Worm (Caenorhabditis elegans): Measurements from ENCODE around the gene msp-64.

The msp-64 gene

ce11 chrII:5831373-5831772 is 21.2 kb upstream of the msp-64 start:
- TF ChIP-seq tra-4 (tag; optimal IDR thresholded peaks at IDR 0.05) (no peak), ceh-36 (tag; optimal IDR thresholded peaks at IDR 0.05) (no peak), hmbx-1 (tag; optimal IDR thresholded peaks at IDR 0.05) (no peak), scrt-1 (GFP tag; IDR thresholded peaks at IDR 0.05) (no peak), ets-7 (tag; optimal IDR thresholded peaks at IDR 0.05) (no peak), hmg-4 (GFP tag; optimal IDR thresholded peaks at IDR 0.05) (no peak)

- no peak for TF ChIP-seq ceh-13 (GFP tag; optimal IDR thresholded peaks at IDR 0.05)
- no peak for TF ChIP-seq ceh-36 (tag; optimal IDR thresholded peaks at IDR 0.05)
- TF ChIP-seq scrt-1 (GFP tag; IDR thresholded peaks at IDR 0.05): no peak
- TF ChIP-seq tbx-11 (GFP tag; IDR thresholded peaks at IDR 0.05): no peak
- no peak for TF ChIP-seq tra-4 (tag; optimal IDR thresholded peaks at IDR 0.05)
- TF ChIP-seq hmg-4 (GFP tag; optimal IDR thresholded peaks at IDR 0.05): no peak
- no peak for TF ChIP-seq flt-1 (GFP tag; IDR thresholded peaks at IDR 0.05)
- TF ChIP-seq ets-7 (tag; optimal IDR thresholded peaks at IDR 0.05): no peak
- TF ChIP-seq ama-1 (optimal IDR thresholded peaks at IDR 0.05): no peak
- no peak for TF ChIP-seq B0310.2 (tag; optimal IDR thresholded peaks at IDR 0.05)
- TF ChIP-seq hnd-1 (tag; optimal IDR thresholded peaks at IDR 0.05): no peak
- TF ChIP-seq sea-1 (GFP tag; conservative IDR thresholded peaks at IDR 0.05): no peak
- no peak for TF ChIP-seq pes-1 (GFP tag; IDR thresholded peaks at IDR 0.05)
Measured at ce11 chrII:5829940-5830424, 19.9 kb upstream of the msp-64 start, which contains the start of gene col-74. Gene col-74 (plus strand): TSS chrII:5830374.

- no peak for TF ChIP-seq B0310.2 (tag; optimal IDR thresholded peaks at IDR 0.05)
- no peak for TF ChIP-seq tbx-11 (GFP tag; IDR thresholded peaks at IDR 0.05)
- no peak for TF ChIP-seq tbx-37 (GFP tag; conservative IDR thresholded peaks at IDR 0.05)
- no peak for TF ChIP-seq flt-1 (GFP tag; IDR thresholded peaks at IDR 0.05)
- TF ChIP-seq hmbx-1 (tag; optimal IDR thresholded peaks at IDR 0.05): no peak
- TF ChIP-seq hnd-1 (tag; optimal IDR thresholded peaks at IDR 0.05): no peak
- no peak for TF ChIP-seq F13C5.2 (tag; optimal IDR thresholded peaks at IDR 0.05)
- TF ChIP-seq sea-1 (GFP tag; conservative IDR thresholded peaks at IDR 0.05): no peak
- TF ChIP-seq ama-1 (optimal IDR thresholded peaks at IDR 0.05): no peak
- TF ChIP-seq hmg-4 (GFP tag; optimal IDR thresholded peaks at IDR 0.05): no peak
- no peak for TF ChIP-seq pes-1 (GFP tag; IDR thresholded peaks at IDR 0.05)
- no peak for TF ChIP-seq ets-7 (tag; optimal IDR thresholded peaks at IDR 0.05)
- no peak for TF ChIP-seq aly-1 (tag; optimal IDR thresholded peaks at IDR 0.05)
- TF ChIP-seq ceh-13 (GFP tag; optimal IDR thresholded peaks at IDR 0.05): no peak
- no peak for TF ChIP-seq ceh-36 (tag; optimal IDR thresholded peaks at IDR 0.05)
Measured at ce11 chrII:5828486-5828885, 18.4 kb upstream of the msp-64 start, which contains the start of gene ZK1248.11. Gene ZK1248.11 (minus strand): TSS chrII:5828586.

ce11 chrII:5827364-5827763 is 17.2 kb upstream of the msp-64 start, which contains the start of gene tbc-2:
Gene tbc-2 (minus strand): TSS chrII:5827443.
- TF ChIP-seq ceh-36 (tag; optimal IDR thresholded peaks at IDR 0.05): no peak
- TF ChIP-seq ets-7 (tag; optimal IDR thresholded peaks at IDR 0.05): no peak
- no peak for TF ChIP-seq ceh-13 (GFP tag; optimal IDR thresholded peaks at IDR 0.05)
- TF ChIP-seq ama-1 (optimal IDR thresholded peaks at IDR 0.05): no peak
- TF ChIP-seq hnd-1 (tag; optimal IDR thresholded peaks at IDR 0.05): no peak
- no peak for TF ChIP-seq hmbx-1 (tag; optimal IDR thresholded peaks at IDR 0.05)
- TF ChIP-seq aly-1 (tag; optimal IDR thresholded peaks at IDR 0.05): no peak
- TF ChIP-seq pes-1 (GFP tag; IDR thresholded peaks at IDR 0.05): no peak
- no peak for TF ChIP-seq tbx-37 (GFP tag; conservative IDR thresholded peaks at IDR 0.05)
- no peak for TF ChIP-seq tra-4 (tag; optimal IDR thresholded peaks at IDR 0.05)
- no peak for TF ChIP-seq hmg-4 (GFP tag; optimal IDR thresholded peaks at IDR 0.05)
- no peak for TF ChIP-seq B0310.2 (tag; optimal IDR thresholded peaks at IDR 0.05)
- no peak for TF ChIP-seq scrt-1 (GFP tag; IDR thresholded peaks at IDR 0.05)

- no peak for TF ChIP-seq tra-4 (tag; optimal IDR thresholded peaks at IDR 0.05)
- TF ChIP-seq B0310.2 (tag; optimal IDR thresholded peaks at IDR 0.05): no peak
- TF ChIP-seq ets-7 (tag; optimal IDR thresholded peaks at IDR 0.05): no peak
- no peak for TF ChIP-seq hmbx-1 (tag; optimal IDR thresholded peaks at IDR 0.05)
- no peak for TF ChIP-seq hnd-1 (tag; optimal IDR thresholded peaks at IDR 0.05)
Measured at ce11 chrII:5820282-5820762, 10.2 kb upstream of the msp-64 start, which contains the start of gene ehs-1. Gene ehs-1 (plus strand): TSS chrII:5820712.

- no peak for TF ChIP-seq B0310.2 (tag; optimal IDR thresholded peaks at IDR 0.05)
Measured at ce11 chrII:5819655-5820054, 9.5 kb upstream of the msp-64 start.

- TF ChIP-seq ama-1 (optimal IDR thresholded peaks at IDR 0.05) (no peak), tra-4 (tag; optimal IDR thresholded peaks at IDR 0.05) (no peak), pes-1 (GFP tag; IDR thresholded peaks at IDR 0.05) (no peak), tbx-37 (GFP tag; conservative IDR thresholded peaks at IDR 0.05) (no peak), scrt-1 (GFP tag; IDR thresholded peaks at IDR 0.05) (no peak), tbx-11 (GFP tag; IDR thresholded peaks at IDR 0.05) (no peak), hmg-4 (GFP tag; optimal IDR thresholded peaks at IDR 0.05) (no peak), ceh-13 (GFP tag; optimal IDR thresholded peaks at IDR 0.05) (no peak), sea-1 (GFP tag; conservative IDR thresholded peaks at IDR 0.05) (no peak), flt-1 (GFP tag; IDR thresholded peaks at IDR 0.05) (no peak), aly-1 (tag; optimal IDR thresholded peaks at IDR 0.05) (no peak), ets-7 (tag; optimal IDR thresholded peaks at IDR 0.05) (no peak), F13C5.2 (tag; optimal IDR thresholded peaks at IDR 0.05) (no peak), hnd-1 (tag; optimal IDR thresholded peaks at IDR 0.05) (no peak), B0310.2 (tag; optimal IDR thresholded peaks at IDR 0.05) (no peak), hmbx-1 (tag; optimal IDR thresholded peaks at IDR 0.05) (no peak), ceh-36 (tag; optimal IDR thresholded peaks at IDR 0.05) (no peak)
Measured at ce11 chrII:5818298-5818697, 8.2 kb upstream of the msp-64 start, which contains the start of gene ZK1248.4. Gene ZK1248.4 (plus strand): TSS chrII:5818598.

- TF ChIP-seq aly-1 (tag; optimal IDR thresholded peaks at IDR 0.05) (no peak), tra-4 (tag; optimal IDR thresholded peaks at IDR 0.05) (no peak), pes-1 (GFP tag; IDR thresholded peaks at IDR 0.05) (no peak), ama-1 (optimal IDR thresholded peaks at IDR 0.05) (no peak), ceh-36 (tag; optimal IDR thresholded peaks at IDR 0.05) (no peak), hmbx-1 (tag; optimal IDR thresholded peaks at IDR 0.05) (no peak), hnd-1 (tag; optimal IDR thresholded peaks at IDR 0.05) (no peak), flt-1 (GFP tag; IDR thresholded peaks at IDR 0.05) (no peak), tbx-37 (GFP tag; conservative IDR thresholded peaks at IDR 0.05) (no peak), hmg-4 (GFP tag; optimal IDR thresholded peaks at IDR 0.05) (no peak), sea-1 (GFP tag; conservative IDR thresholded peaks at IDR 0.05) (no peak), tbx-11 (GFP tag; IDR thresholded peaks at IDR 0.05) (no peak), ceh-13 (GFP tag; optimal IDR thresholded peaks at IDR 0.05) (no peak)
Measured at ce11 chrII:5816346-5816745, 6.2 kb upstream of the msp-64 start, which contains the start of gene ZK1248.20. Gene ZK1248.20 (plus strand): TSS chrII:5816646.
